Worm (Caenorhabditis elegans) whole organism, L4/young adult: ENCODE results near the gene col-17.

Experiments
- W03F9.2 ChIP-seq: fragments of 150-350 bp; optimal IDR thresholded peaks from 2 replicates; lab custom pipeline; 2014; ENCODE audit warnings: missing biosample characterization, missing genetic modification characterization
- him-1 ChIP-seq: sonication (generic microtip); optimal IDR thresholded peaks from 2 replicates; lab custom pipeline; 2016; ENCODE audit warnings: missing genotype, missing genetic modification reagents, missing genetic modification characterization, missing compliant biosample characterization

DNA sequence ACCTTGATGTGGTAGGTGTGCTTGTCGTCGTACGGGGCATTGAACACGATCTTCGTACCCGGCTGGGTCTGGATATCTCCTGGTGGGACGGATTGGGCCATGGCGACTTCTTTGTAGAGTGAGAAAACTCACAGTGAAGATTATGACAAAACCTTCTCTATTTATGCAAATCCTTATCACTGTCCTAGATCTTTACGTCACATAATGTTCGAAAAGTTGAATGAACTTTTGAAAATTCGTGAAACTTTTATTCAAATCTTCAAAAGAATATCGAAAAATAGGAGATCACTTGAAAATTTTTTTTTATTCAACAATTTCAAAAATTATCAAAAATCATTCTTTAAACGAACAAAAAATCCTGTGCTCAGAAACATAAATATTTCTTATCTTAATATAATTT, 25.2 kb upstream of the col-17 start, which contains the start of gene msp-33:
- TF ChIP-seq him-1: no peak
- no peak for TF ChIP-seq W03F9.2 (tag; lab: Kevin White, UChicago)
